Fruit fly (Drosophila melanogaster) whole organism, embryonic: ENCODE measurements around the gene CG11836.

Source experiments
- Asciz ChIP-seq: fragments of 200-800 bp; sonication (Bioruptor generic); optimal IDR thresholded peaks from 2 replicates; lab custom pipeline; 2017; ENCODE audit warnings: missing biosample characterization, mild to moderate bottlenecking, missing genetic modification characterization, missing genetic modification reagents
- Awh ChIP-seq: fragments of 200-800 bp; sonication (Bioruptor generic); IDR thresholded peaks from 2 replicates; pipeline ENCODE4, ENCODE4 v1.3.6; 2022; ENCODE audit warnings: missing biosample characterization, missing genetic modification characterization
- CG12071 ChIP-seq: fragments of 200-800 bp; sonication (Bioruptor generic); optimal IDR thresholded peaks from 3 replicates; lab custom pipeline; 2018; ENCODE audit warnings: missing biosample characterization, mild to moderate bottlenecking, missing genetic modification characterization
- CG12104 ChIP-seq: fragments of 200-800 bp; sonication (Bioruptor generic); optimal IDR thresholded peaks from 3 replicates; lab custom pipeline; 2016; ENCODE audit warnings: missing biosample characterization, missing genetic modification characterization
- CG12744 ChIP-seq: fragments of 200-800 bp; sonication (Bioruptor generic); optimal IDR thresholded peaks from 2 replicates; lab custom pipeline; 2016; ENCODE audit warnings: missing biosample characterization, missing genetic modification characterization
- CG13775 ChIP-seq: fragments of 200-800 bp; sonication (Bioruptor generic); optimal IDR thresholded peaks from 3 replicates; lab custom pipeline; 2017; ENCODE audit warnings: missing biosample characterization, mild to moderate bottlenecking, missing genetic modification characterization
- CG15514 ChIP-seq: fragments of 200-800 bp; sonication (Bioruptor generic); optimal IDR thresholded peaks from 3 replicates; lab custom pipeline; 2017; ENCODE audit warnings: missing biosample characterization, missing genetic modification characterization, mild to moderate bottlenecking, moderate library complexity, missing genetic modification reagents
- CG17186 ChIP-seq: fragments of 200-800 bp; sonication (Bioruptor generic); optimal IDR thresholded peaks from 3 replicates; lab custom pipeline; 2017; ENCODE audit warnings: missing biosample characterization, missing genetic modification reagents, missing genetic modification characterization
- CG30431 ChIP-seq: fragments of 200-800 bp; sonication (Bioruptor generic); optimal IDR thresholded peaks from 2 replicates; lab custom pipeline; 2017; ENCODE audit warnings: missing biosample characterization, missing genetic modification characterization
- CG3065 ChIP-seq: fragments of 200-800 bp; sonication (Bioruptor generic); optimal IDR thresholded peaks from 2 replicates; lab custom pipeline; 2016; ENCODE audit warnings: missing biosample characterization, missing genetic modification characterization
- CG32532 ChIP-seq: fragments of 200-800 bp; sonication (Bioruptor generic); IDR thresholded peaks from 2 replicates; pipeline ENCODE4 v1.3.6; 2022; ENCODE audit warnings: missing biosample characterization, missing genetic modification characterization
- CG3281 ChIP-seq: fragments of 200-800 bp; sonication (Bioruptor generic); optimal IDR thresholded peaks from 3 replicates; lab custom pipeline; 2017; ENCODE audit warnings: missing biosample characterization, mild to moderate bottlenecking, missing genetic modification characterization
- CG34376 ChIP-seq: fragments of 200-800 bp; sonication (Bioruptor generic); optimal IDR thresholded peaks from 2 replicates; lab custom pipeline; 2018; ENCODE audit warnings: missing biosample characterization, mild to moderate bottlenecking, missing genetic modification characterization
- CG4282 ChIP-seq: fragments of 200-800 bp; sonication (Bioruptor generic); optimal IDR thresholded peaks from 2 replicates; lab custom pipeline; 2016; ENCODE audit warnings: missing biosample characterization, missing genetic modification characterization
- CG4404 ChIP-seq: fragments of 200-800 bp; sonication (Bioruptor generic); IDR thresholded peaks from 2 replicates; pipeline ENCODE4 v1.3.6; 2022; ENCODE audit warnings: missing biosample characterization, missing genetic modification characterization
- CG4854 ChIP-seq: fragments of 200-800 bp; sonication (Bioruptor generic); optimal IDR thresholded peaks from 2 replicates; lab custom pipeline; 2016; ENCODE audit warnings: missing biosample characterization, missing genetic modification characterization, inconsistent platforms
- CG6791 ChIP-seq: fragments of 200-800 bp; sonication (Bioruptor generic); IDR thresholded peaks from 3 replicates; pipeline ENCODE4 v1.3.6; 2022; ENCODE audit warnings: missing biosample characterization, missing genetic modification characterization; ENCODE audit not compliant: partially characterized antibody
- CG7839 ChIP-seq: fragments of 200-800 bp; sonication (Bioruptor generic); optimal IDR thresholded peaks from 3 replicates; lab custom pipeline; 2018; ENCODE audit warnings: missing biosample characterization, mild to moderate bottlenecking, missing genetic modification characterization, moderate library complexity
- CG8281 ChIP-seq: fragments of 200-800 bp; sonication (Bioruptor generic); optimal IDR thresholded peaks from 2 replicates; lab custom pipeline; 2018; ENCODE audit warnings: missing biosample characterization, mild to moderate bottlenecking, missing genetic modification characterization, moderate library complexity
- CG8478 ChIP-seq: fragments of >200 bp; optimal IDR thresholded peaks from 2 replicates; lab custom pipeline; 2018
- CG8924 ChIP-seq: fragments of 200-800 bp; optimal IDR thresholded peaks from 3 replicates; lab custom pipeline; 2019; ENCODE audit warnings: missing biosample characterization, mild to moderate bottlenecking, missing genetic modification characterization, moderate library complexity
- Chrac-16 ChIP-seq: fragments of 200-800 bp; sonication (Bioruptor generic); optimal IDR thresholded peaks from 3 replicates; lab custom pipeline; 2016; ENCODE audit warnings: missing biosample characterization, missing genetic modification characterization
- Dp ChIP-seq: fragments of 200-800 bp; sonication (Bioruptor generic); optimal IDR thresholded peaks from 2 replicates; lab custom pipeline; 2018; ENCODE audit warnings: missing biosample characterization, mild to moderate bottlenecking, missing genetic modification characterization, moderate library complexity
- Elba2 ChIP-seq: fragments of 200-800 bp; sonication (Bioruptor generic); optimal IDR thresholded peaks from 3 replicates; lab custom pipeline; 2016; ENCODE audit warnings: missing biosample characterization, missing genetic modification characterization
- HHEX ChIP-seq: fragments of 200-800 bp; sonication (Bioruptor generic); optimal IDR thresholded peaks from 3 replicates; lab custom pipeline; 2017; ENCODE audit warnings: missing biosample characterization, mild to moderate bottlenecking, missing genetic modification characterization, missing genetic modification reagents
- HLH4C ChIP-seq: fragments of 200-800 bp; sonication (Bioruptor generic); IDR thresholded peaks from 3 replicates; pipeline ENCODE4 v1.3.6; 2022; ENCODE audit warnings: missing biosample characterization, missing genetic modification characterization; ENCODE audit not compliant: partially characterized antibody
- Lhr ChIP-seq: fragments of 200-800 bp; sonication (Bioruptor generic); optimal IDR thresholded peaks from 3 replicates; lab custom pipeline; 2017; ENCODE audit warnings: mild to moderate bottlenecking, missing biosample characterization, missing genetic modification reagents, missing genetic modification characterization
- NK7.1 ChIP-seq: fragments of 200-800 bp; sonication (Bioruptor generic); optimal IDR thresholded peaks from 3 replicates; lab custom pipeline; 2016; ENCODE audit warnings: missing biosample characterization, missing genetic modification characterization
- Rx ChIP-seq: fragments of 200-800 bp; sonication (Bioruptor generic); IDR thresholded peaks from 2 replicates; pipeline ENCODE4 v1.3.6; 2022; ENCODE audit warnings: missing biosample characterization, missing genetic modification characterization
- Ssrp ChIP-seq: fragments of 200-800 bp; sonication (Bioruptor generic); optimal IDR thresholded peaks from 2 replicates; lab custom pipeline; 2018; ENCODE audit warnings: missing biosample characterization, mild to moderate bottlenecking, missing genetic modification characterization, moderate library complexity
- Usf ChIP-seq: fragments of 200-800 bp; sonication (Bioruptor generic); optimal IDR thresholded peaks from 2 replicates; lab custom pipeline; 2017; ENCODE audit warnings: missing genotype, missing biosample characterization, missing genetic modification characterization
- Xbp1 ChIP-seq: fragments of 200-800 bp; sonication (Bioruptor generic); optimal IDR thresholded peaks from 3 replicates; lab custom pipeline; 2016; ENCODE audit warnings: missing biosample characterization, mild to moderate bottlenecking, missing genetic modification characterization
- ab ChIP-seq: fragments of 200-800 bp; sonication (Bioruptor generic); optimal IDR thresholded peaks from 2 replicates; lab custom pipeline; 2016; ENCODE audit warnings: missing biosample characterization, missing genetic modification characterization
- az2 ChIP-seq: fragments of 200-800 bp; sonication (Bioruptor generic); optimal IDR thresholded peaks from 3 replicates; lab custom pipeline; 2016; ENCODE audit warnings: missing biosample characterization, missing genetic modification characterization
- bbx ChIP-seq: fragments of 200-800 bp; sonication (Bioruptor generic); IDR thresholded peaks from 2 replicates; pipeline ENCODE4 v1.3.6; 2022; ENCODE audit warnings: missing biosample characterization, missing genetic modification characterization; ENCODE audit not compliant: partially characterized antibody
- bigmax ChIP-seq: fragments of 200-800 bp; sonication (Bioruptor generic); optimal IDR thresholded peaks from 2 replicates; lab custom pipeline; 2018; ENCODE audit warnings: missing biosample characterization, mild to moderate bottlenecking, missing genetic modification characterization
- btn ChIP-seq: fragments of 200-800 bp; sonication (Bioruptor generic); optimal IDR thresholded peaks from 2 replicates; lab custom pipeline; 2016; ENCODE audit warnings: missing biosample characterization, missing genetic modification characterization
- chinmo ChIP-seq: fragments of 200-800 bp; sonication (Bioruptor generic); IDR thresholded peaks from 4 replicates; pipeline ENCODE4 v1.3.6; 2022; ENCODE audit warnings: missing biosample characterization, missing genetic modification characterization; ENCODE audit not compliant: partially characterized antibody
- hth ChIP-seq: fragments of >200 bp; optimal IDR thresholded peaks from 2 replicates; lab custom pipeline; 2017; ENCODE audit warnings: inconsistent platforms
- ind ChIP-seq: fragments of 200-800 bp; sonication (Bioruptor generic); optimal IDR thresholded peaks from 3 replicates; lab custom pipeline; 2016; ENCODE audit warnings: missing biosample characterization, missing genetic modification characterization
- inv ChIP-seq: fragments of 200-800 bp; sonication (Bioruptor generic); IDR thresholded peaks from 2 replicates; pipeline ENCODE4 v1.3.6; 2022; ENCODE audit warnings: missing biosample characterization, missing genetic modification characterization; ENCODE audit not compliant: partially characterized antibody
- lilli ChIP-seq: fragments of 200-800 bp; sonication (Bioruptor generic); optimal IDR thresholded peaks from 3 replicates; lab custom pipeline; 2016; ENCODE audit warnings: missing biosample characterization, missing genetic modification characterization
- peb ChIP-seq: fragments of 200-800 bp; sonication (Bioruptor generic); IDR thresholded peaks from 2 replicates; pipeline ENCODE4 v1.3.6; 2022; ENCODE audit warnings: missing biosample characterization, missing genetic modification characterization
- phol ChIP-seq: fragments of 200-800 bp; sonication (Bioruptor generic); optimal IDR thresholded peaks from 3 replicates; lab custom pipeline; 2018; ENCODE audit warnings: missing biosample characterization, mild to moderate bottlenecking, missing genetic modification characterization, moderate library complexity
- pum ChIP-seq: fragments of 200-800 bp; sonication (Bioruptor generic); optimal IDR thresholded peaks from 2 replicates; lab custom pipeline; 2016; ENCODE audit warnings: missing biosample characterization, missing genetic modification characterization
- ranshi ChIP-seq: fragments of 200-800 bp; sonication (Bioruptor generic); IDR thresholded peaks from 2 replicates; pipeline ENCODE4 v1.3.6; 2022; ENCODE audit warnings: missing biosample characterization, missing genetic modification characterization
- sim ChIP-seq: fragments of 200-800 bp; sonication (Bioruptor generic); IDR thresholded peaks from 2 replicates; pipeline ENCODE4 v1.3.6; 2022; ENCODE audit warnings: missing biosample characterization, missing genetic modification characterization
- sima ChIP-seq: fragments of 200-800 bp; sonication (Bioruptor generic); optimal IDR thresholded peaks from 2 replicates; lab custom pipeline; 2016; ENCODE audit warnings: missing biosample characterization, missing genetic modification characterization
- sob ChIP-seq: fragments of 200-800 bp; sonication (Bioruptor generic); IDR thresholded peaks from 2 replicates; pipeline ENCODE4 v1.3.6; 2022; ENCODE audit warnings: missing biosample characterization, missing genetic modification characterization
- trem ChIP-seq: fragments of 200-800 bp; optimal IDR thresholded peaks from 3 replicates; lab custom pipeline; 2019; ENCODE audit warnings: missing biosample characterization, mild to moderate bottlenecking, missing genetic modification characterization, moderate library complexity
- usp ChIP-seq: fragments of >200 bp; optimal IDR thresholded peaks from 2 replicates; lab custom pipeline; 2017; ENCODE audit warnings: missing biosample characterization, missing genetic modification characterization
- zf30C ChIP-seq: fragments of 200-800 bp; sonication (Bioruptor generic); optimal IDR thresholded peaks from 3 replicates; lab custom pipeline; 2018; ENCODE audit warnings: missing biosample characterization, mild to moderate bottlenecking, missing genetic modification characterization

The CG11836 gene

DNA sequence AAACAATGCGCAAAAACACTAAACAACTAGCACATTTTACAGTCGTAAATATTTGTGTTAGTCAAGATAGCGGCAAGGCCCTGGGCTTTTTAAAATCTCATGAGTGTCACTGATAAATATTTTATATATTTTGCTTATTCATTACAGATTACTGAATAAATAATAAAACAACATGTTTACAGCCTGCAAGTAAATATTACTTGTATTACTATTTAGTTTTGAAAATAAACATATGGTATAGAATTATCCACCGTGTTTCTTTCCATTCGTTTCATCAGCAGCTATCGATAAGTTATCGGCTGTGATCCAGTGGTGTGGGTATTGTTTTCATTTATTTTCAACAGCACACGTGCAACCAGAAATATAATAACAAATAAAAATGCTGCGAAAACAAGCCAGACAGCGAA, 3.6 kb downstream of the CG11836 start, which contains the start of the genes shams and CG11920 (continued):
- no peak for TF ChIP-seq CG30431 (GFP tag; lab: Kevin White, UChicago)
- no peak for TF ChIP-seq CG34376 (GFP tag; lab: Kevin White, UChicago)
- peak; percentile 30 for TF ChIP-seq Dp (GFP tag; lab: Kevin White, UChicago)
- TF ChIP-seq CG7839 (tag; lab: Kevin White, UChicago), result no peak
- no peak for TF ChIP-seq CG8281 (tag; lab: Kevin White, UChicago)
- TF ChIP-seq Elba2 (GFP tag; lab: Kevin White, UChicago), result no peak
- no peak for TF ChIP-seq Lhr
- TF ChIP-seq Chrac-16, result peak; percentile 1
- peak; percentile 29 for TF ChIP-seq lilli (GFP tag; lab: Kevin White, UChicago)
- TF ChIP-seq CG15514 (GFP tag; lab: Kevin White, UChicago), result no peak
- TF ChIP-seq trem, result peak; percentile 84
- no peak for TF ChIP-seq peb (GFP tag; lab: Robert Waterston, UW)
- TF ChIP-seq usp (GFP tag; lab: Kevin White, UChicago), result no peak
- TF ChIP-seq ranshi (GFP tag; lab: Robert Waterston, UW), result no peak
- peak; percentile 18 for TF ChIP-seq CG13775
- no peak for TF ChIP-seq btn (GFP tag; lab: Kevin White, UChicago)
- no peak for TF ChIP-seq ab (GFP tag; lab: Kevin White, UChicago)
- no peak for TF ChIP-seq bigmax (GFP tag; lab: Kevin White, UChicago)
- TF ChIP-seq az2 (GFP tag; lab: Kevin White, UChicago), result peak; percentile 2
- TF ChIP-seq Usf, result no peak
- no peak for TF ChIP-seq CG3065
- TF ChIP-seq CG4854 (GFP tag; lab: Kevin White, UChicago), result no peak
- no peak for TF ChIP-seq CG32532 (GFP tag; lab: Robert Waterston, UW)
- TF ChIP-seq zf30C (GFP tag; lab: Kevin White, UChicago), result no peak
- no peak for TF ChIP-seq Rx (GFP tag; lab: Robert Waterston, UW)
- TF ChIP-seq Awh (GFP tag; lab: Robert Waterston, UW), result no peak
- no peak for TF ChIP-seq sim (GFP tag; lab: Robert Waterston, UW)
- TF ChIP-seq CG8924, result peak; percentile 88
- no peak for TF ChIP-seq CG12104 (GFP tag; lab: Kevin White, UChicago)
- no peak for TF ChIP-seq hth (lab: Kevin White, UChicago)
- peak; percentile 10 for TF ChIP-seq phol (tag; lab: Kevin White, UChicago)
- peak; percentile 34; the same call in 1 of the 2 replicates for TF ChIP-seq inv (GFP tag; lab: Robert Waterston, UW)
- TF ChIP-seq ind, result no peak
- TF ChIP-seq NK7.1 (GFP tag; lab: Kevin White, UChicago), result no peak
- no peak for TF ChIP-seq Ssrp (tag; lab: Kevin White, UChicago)
- no peak for TF ChIP-seq pum
- no peak for TF ChIP-seq CG3281
- peak; percentile 14 for TF ChIP-seq CG17186
- no peak for TF ChIP-seq Xbp1 (GFP tag; lab: Kevin White, UChicago)
- no peak for TF ChIP-seq CG4404 (GFP tag; lab: Robert Waterston, UW)
- TF ChIP-seq CG12071, result no peak
- TF ChIP-seq chinmo, result no peak
- no peak for TF ChIP-seq sob
- no peak for TF ChIP-seq sima (GFP tag; lab: Kevin White, UChicago)
- TF ChIP-seq CG12744 (GFP tag; lab: Kevin White, UChicago), result no peak
- TF ChIP-seq CG8478 (lab: Kevin White, UChicago), result no peak
- no peak for TF ChIP-seq Asciz (GFP tag; lab: Kevin White, UChicago)
- no peak for TF ChIP-seq CG4282 (GFP tag; lab: Kevin White, UChicago)
- peak; percentile 33; the same call in 1 of the 2 replicates for TF ChIP-seq bbx (GFP tag; lab: Robert Waterston, UW)
- TF ChIP-seq HLH4C (GFP tag; lab: Robert Waterston, UW), result peak; percentile 67
- 0 out of 3 replicates have a peak, but pooled peaks have one; percentile 39 for TF ChIP-seq CG6791
- TF ChIP-seq HHEX (GFP tag; lab: Kevin White, UChicago), result no peak
